Fruit fly (Drosophila melanogaster): ENCODE measurements around the gene Vps2.

DNA sequence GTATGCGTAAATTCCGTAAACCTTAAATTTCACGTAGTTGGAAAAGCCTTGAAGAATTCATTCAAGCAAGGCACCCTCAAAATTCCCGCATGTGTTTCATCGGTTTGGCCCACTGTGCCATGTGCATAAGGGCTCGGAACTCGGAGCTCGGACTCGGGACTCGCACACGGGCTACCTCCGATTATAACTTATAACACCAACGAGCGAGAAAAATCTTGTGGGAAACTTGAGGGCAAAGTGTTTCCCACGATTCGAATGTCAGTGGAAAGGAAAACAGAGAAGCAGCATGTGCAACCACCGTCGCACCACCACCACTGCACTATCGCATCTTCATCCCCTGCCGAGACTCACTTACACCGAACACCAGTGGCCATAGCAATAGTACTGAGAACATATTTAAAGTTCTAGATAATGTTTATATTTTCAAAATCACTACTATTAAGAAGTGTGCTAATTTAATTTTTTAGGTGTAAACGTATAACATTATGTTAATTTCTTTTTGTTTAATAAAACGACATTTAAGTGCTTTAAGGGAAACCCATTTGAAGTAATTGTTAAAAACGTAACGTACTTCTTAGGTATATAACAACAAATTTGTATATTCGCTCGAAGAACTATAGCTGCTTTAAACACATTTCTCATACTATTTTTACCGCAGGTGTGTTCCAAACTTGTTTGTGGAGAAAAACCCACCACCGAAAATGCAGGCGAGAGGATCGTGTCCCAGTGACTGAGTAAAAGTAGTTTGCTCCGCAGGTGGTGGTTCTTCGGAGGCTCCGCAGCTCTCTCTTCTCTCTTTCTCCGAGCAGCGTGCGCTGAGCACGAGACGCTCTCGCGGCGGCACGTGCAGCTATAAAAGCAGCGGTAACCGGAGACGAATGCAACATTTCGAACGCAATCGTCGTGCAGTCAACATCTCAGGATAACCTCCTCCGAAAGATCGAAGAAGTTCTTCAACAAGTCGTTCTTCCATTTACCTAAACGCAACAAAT lies 16.2 kb upstream of the Vps2 start:
- no peak for TF ChIP-seq CG33017 (tag; optimal IDR thresholded peaks at IDR 0.05)
- no peak for TF ChIP-seq CG7045 (GFP tag; optimal IDR thresholded peaks at IDR 0.05)
- no peak for TF ChIP-seq CG12768 (GFP tag; optimal IDR thresholded peaks at IDR 0.05)
- TF ChIP-seq CG5204 (GFP tag; optimal IDR thresholded peaks at IDR 0.05): no peak
- TF ChIP-seq toe (GFP tag; optimal IDR thresholded peaks at IDR 0.05): no peak
- no peak for TF ChIP-seq CG11617 (GFP tag; optimal IDR thresholded peaks at IDR 0.05)
- no peak for TF ChIP-seq CG1620 (GFP tag; optimal IDR thresholded peaks at IDR 0.05)
- no peak for TF ChIP-seq cnc (optimal IDR thresholded peaks at IDR 0.05)
- no peak for TF ChIP-seq Hr96 (GFP tag; optimal IDR thresholded peaks at IDR 0.05)

All from whole organism, adult.